Fruit fly (Drosophila melanogaster): ENCODE results near the gene tal-3A.

tal-3A gene

DNA sequence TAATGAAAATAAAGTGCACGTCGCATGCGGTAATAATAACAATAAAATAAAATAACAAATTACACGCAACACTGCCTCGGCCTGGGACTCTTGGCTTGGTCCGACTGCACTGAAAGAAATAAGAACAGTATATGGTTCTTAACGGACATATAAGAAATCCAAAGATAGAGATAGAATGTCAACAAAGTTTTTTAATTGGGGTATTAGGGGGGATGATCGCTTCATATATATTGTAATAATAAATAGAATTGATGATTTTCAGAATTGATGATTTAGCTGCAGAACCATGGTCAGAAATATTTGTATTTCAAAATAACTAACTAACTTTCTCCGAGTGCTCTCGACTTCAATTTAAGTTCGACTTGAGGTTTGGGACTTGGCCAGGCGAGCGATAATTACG lies 16.8 kb upstream of the tal-3A start (continued):
- TF ChIP-seq tio (GFP tag; optimal IDR thresholded peaks at IDR 0.05): no peak

DNA sequence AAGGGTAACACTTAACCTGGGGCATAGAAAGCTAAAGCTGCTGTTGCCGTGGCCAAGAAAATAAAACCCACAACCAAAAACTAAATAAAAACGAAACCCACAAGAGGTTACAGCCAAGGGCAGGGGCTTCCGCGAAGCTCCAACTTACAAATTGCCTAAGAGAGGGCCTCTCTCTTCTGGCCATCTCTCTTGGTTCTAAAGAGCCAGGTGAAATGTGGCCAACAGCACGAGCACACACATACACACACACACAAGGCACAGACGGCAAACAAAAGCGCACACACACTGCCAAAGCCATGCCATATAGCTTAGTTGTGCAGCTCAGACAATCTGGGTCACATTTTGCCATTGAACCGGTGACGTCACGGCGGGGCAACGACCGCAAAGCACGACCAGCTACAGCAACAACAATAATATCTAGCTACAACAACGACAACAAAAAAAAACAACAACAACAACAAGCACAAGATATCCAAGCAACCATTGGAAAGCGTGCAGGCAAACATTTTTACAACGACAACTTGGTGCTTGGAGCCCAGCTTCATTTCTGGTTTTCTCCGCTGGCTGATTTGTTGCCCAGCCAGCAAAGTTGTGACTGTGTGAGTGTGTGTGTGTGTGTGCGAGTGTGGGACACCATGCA lies 16.2 kb upstream of the tal-3A start:
- no peak for TF ChIP-seq pros (GFP tag; optimal IDR thresholded peaks at IDR 0.05)
- TF ChIP-seq hth (optimal IDR thresholded peaks at IDR 0.05): no peak
- peak; percentile 1 for TF ChIP-seq sens (GFP tag)
- TF ChIP-seq dmrt99B (tag; optimal IDR thresholded peaks at IDR 0.05): no peak
- 0 out of 4 replicates have a peak, but pooled peaks have one; percentile 35 for TF ChIP-seq chinmo (GFP tag; IDR thresholded peaks at IDR 0.05; ENCODE audit: partially characterized antibody)
- no peak for TF ChIP-seq fu2 (GFP tag; optimal IDR thresholded peaks at IDR 0.05)
- TF ChIP-seq CG8944 (GFP tag; optimal IDR thresholded peaks at IDR 0.05): no peak
- TF ChIP-seq ken (GFP tag; IDR thresholded peaks at IDR 0.05): no peak; the same call in 2 of the 3 replicates
- no peak for TF ChIP-seq gce (GFP tag; IDR thresholded peaks at IDR 0.05)
- peak; percentile 80 for TF ChIP-seq cg (GFP tag; optimal IDR thresholded peaks at IDR 0.05)
- no peak for TF ChIP-seq CG34376 (GFP tag; optimal IDR thresholded peaks at IDR 0.05)
- no peak for TF ChIP-seq CG8281 (tag; optimal IDR thresholded peaks at IDR 0.05)
- peak; percentile 12 for TF ChIP-seq CG12219 (GFP tag; optimal IDR thresholded peaks at IDR 0.05)
- TF ChIP-seq mirr (GFP tag; optimal IDR thresholded peaks at IDR 0.05): peak; percentile 39
- peak; percentile 61 to 65 for TF ChIP-seq Trl (optimal IDR thresholded peaks at IDR 0.05)
- TF ChIP-seq Trl (GFP tag; optimal IDR thresholded peaks at IDR 0.05): no peak
- peak; percentile 30 for TF ChIP-seq sd (tag; optimal IDR thresholded peaks at IDR 0.05)
- no peak for TF ChIP-seq Adf1 (GFP tag; IDR thresholded peaks at IDR 0.05)
- TF ChIP-seq Awh (GFP tag; IDR thresholded peaks at IDR 0.05): no peak
- peak; percentile 94 for TF ChIP-seq CG3163 (GFP tag; optimal IDR thresholded peaks at IDR 0.05)
- TF ChIP-seq Hr78 (GFP tag; optimal IDR thresholded peaks at IDR 0.05): peak in 1 of 2 experiments; percentile 63
- TF ChIP-seq bcd (GFP tag; optimal IDR thresholded peaks at IDR 0.05): no peak
- TF ChIP-seq run (tag; optimal IDR thresholded peaks at IDR 0.05): no peak
- TF ChIP-seq C15 (GFP tag; IDR thresholded peaks at IDR 0.05): 0 out of 3 replicates have a peak, but pooled peaks have one; percentile 17
- peak; percentile 54 for TF ChIP-seq oc (tag; optimal IDR thresholded peaks at IDR 0.05)
- TF ChIP-seq CG31224 (GFP tag; IDR thresholded peaks at IDR 0.05): peak; percentile 55
- TF ChIP-seq ac (GFP tag; optimal IDR thresholded peaks at IDR 0.05): no peak
- no peak for TF ChIP-seq Elba2 (GFP tag; optimal IDR thresholded peaks at IDR 0.05)
- TF ChIP-seq Mes4 (GFP tag; optimal IDR thresholded peaks at IDR 0.05): no peak
- no peak for TF ChIP-seq CG12744 (GFP tag; optimal IDR thresholded peaks at IDR 0.05)
- no peak for TF ChIP-seq CG4730 (GFP tag; IDR thresholded peaks at IDR 0.05)
- no peak for TF ChIP-seq Dbx (GFP tag; IDR thresholded peaks at IDR 0.05)
- peak; percentile 72 for TF ChIP-seq kni (GFP tag; optimal IDR thresholded peaks at IDR 0.05)
- TF ChIP-seq org-1 (GFP tag; optimal IDR thresholded peaks at IDR 0.05): no peak
- no peak for TF ChIP-seq ftz-f1 (GFP tag; optimal IDR thresholded peaks at IDR 0.05)
- TF ChIP-seq Aef1 (GFP tag; IDR thresholded peaks at IDR 0.05): no peak
- TF ChIP-seq Rfx (GFP tag; IDR thresholded peaks at IDR 0.05): no peak
- TF ChIP-seq Med (GFP tag): peak; percentile 41
- TF ChIP-seq CG10565 (GFP tag; optimal IDR thresholded peaks at IDR 0.05): no peak
- peak; percentile 65 for TF ChIP-seq CG5180 (GFP tag; optimal IDR thresholded peaks at IDR 0.05)
- TF ChIP-seq abd-A (tag; optimal IDR thresholded peaks at IDR 0.05): peak; percentile 54
- no peak for TF ChIP-seq CG10147 (GFP tag; optimal IDR thresholded peaks at IDR 0.05)
- no peak for TF ChIP-seq hkb (optimal IDR thresholded peaks at IDR 0.05)
- no peak for TF ChIP-seq hkb (GFP tag; IDR thresholded peaks at IDR 0.05)
- TF ChIP-seq CG4360 (GFP tag; IDR thresholded peaks at IDR 0.05): peak; percentile 90

All from whole organism, embryonic.